Worm (Caenorhabditis elegans): Measurements from ENCODE around the gene cogc-2.

ce11 chrIV:7075063-7075462 lies 35.7 kb upstream of the cogc-2 start, which contains the start of gene srg-50:
- no peak for TF ChIP-seq ref-1 (GFP tag; conservative IDR thresholded peaks at IDR 0.05)
- TF ChIP-seq ztf-23 (GFP tag; IDR thresholded peaks at IDR 0.05): no peak
- TF ChIP-seq cog-1 (tag; optimal IDR thresholded peaks at IDR 0.05): no peak
- no peak for TF ChIP-seq klf-2 (GFP tag; conservative IDR thresholded peaks at IDR 0.05)
- no peak for TF ChIP-seq med-1 (GFP tag; optimal IDR thresholded peaks at IDR 0.05; ENCODE audit: insufficient read depth)
